Worm (Caenorhabditis elegans) whole organism, midembryonic: ENCODE measurements around the gene C01F6.14.

Experiments used
- T22C8.4 ChIP-seq: fragments of 200-800 bp; sonication (Bioruptor generic); IDR thresholded peaks from 2 replicates; pipeline ENCODE4 v1.3.6; 2022; ENCODE audit warnings: missing genetic modification characterization, missing compliant biosample characterization
- cog-1 ChIP-seq: sonication (generic microtip); optimal IDR thresholded peaks from 2 replicates; lab custom pipeline; 2016; ENCODE audit warnings: missing genetic modification characterization, missing compliant biosample characterization
- klf-2 ChIP-seq: fragments of 200-800 bp; sonication (Bioruptor generic); conservative IDR thresholded peaks from 2 replicates; pipeline ENCODE4 v1.3.6; 2022; ENCODE audit warnings: missing genetic modification reagents, missing genetic modification characterization, missing compliant biosample characterization
- med-1 ChIP-seq: sonication (generic microtip); optimal IDR thresholded peaks from 2 replicates; lab custom pipeline; 2017; ENCODE audit warnings: missing genetic modification characterization, mild to moderate bottlenecking, missing compliant biosample characterization, antibody characterized with exemption, missing genetic modification reagents; ENCODE audit not compliant: insufficient read depth
- ref-1 ChIP-seq: fragments of 200-800 bp; sonication (Bioruptor generic); conservative IDR thresholded peaks from 2 replicates; pipeline ENCODE4 v1.3.6; 2022; ENCODE audit warnings: missing genetic modification reagents, missing genetic modification characterization, missing compliant biosample characterization
- ztf-23 ChIP-seq: fragments of 200-800 bp; sonication (Bioruptor generic); IDR thresholded peaks from 2 replicates; pipeline ENCODE4 v1.3.6; 2022; ENCODE audit warnings: missing genetic modification reagents, missing genetic modification characterization, missing compliant biosample characterization

DNA sequence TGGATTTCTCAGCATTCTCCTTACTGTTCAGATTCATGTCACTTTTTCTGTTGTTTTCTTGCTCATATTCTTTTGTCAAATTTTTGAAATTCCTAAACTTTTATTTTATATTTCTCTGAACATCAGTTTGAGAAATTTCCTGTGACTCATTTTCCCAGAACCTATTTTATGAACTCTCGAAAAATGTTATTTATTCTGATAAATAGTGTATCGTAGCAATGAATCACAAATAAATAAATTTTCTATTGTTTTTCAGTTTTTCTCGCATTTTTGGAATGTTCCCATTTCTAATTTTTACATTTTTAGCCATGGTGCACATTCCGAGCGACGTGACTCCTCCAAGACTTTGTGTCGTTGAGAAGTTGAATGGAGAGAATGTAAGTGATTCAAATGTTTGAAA lies 14.9 kb upstream of the C01F6.14 start, which contains the start of gene nrfl-1:
- TF ChIP-seq med-1 (no peak), cog-1 (tag; lab: Kevin White, UChicago) (no peak), klf-2 (GFP tag; lab: Robert Waterston, UW) (no peak), T22C8.4 (no peak), ztf-23 (GFP tag; lab: Robert Waterston, UW) (no peak), ref-1 (GFP tag; lab: Robert Waterston, UW) (no peak)
